Worm (Caenorhabditis elegans) whole organism, L3 larva: Measurements from ENCODE around the gene tag-335.

Source experiments
- mdl-1 ChIP-seq: fragments of 150-350 bp; optimal IDR thresholded peaks from 2 replicates; lab custom pipeline; 2014; ENCODE audit warnings: missing biosample characterization, missing genetic modification characterization
- unc-62 ChIP-seq: fragments of 150-350 bp; sonication (generic microtip); optimal IDR thresholded peaks from 4 replicates; lab custom pipeline; 2014; ENCODE audit warnings: missing biosample characterization, missing genetic modification reagents, missing genetic modification characterization

ce11 chrIV:12229679-12230078 lies 48.7 kb downstream of the tag-335 start, which contains the start of gene sre-18:
- TF ChIP-seq mdl-1 (tag; lab: Kevin White, UChicago) (no peak), unc-62 (no peak)
